Fruit fly (Drosophila melanogaster) whole organism, prepupa: Measurements from ENCODE around the gene mAcon1.

ENCODE experiments used
- CG10631 ChIP-seq: fragments of 200-800 bp; sonication (Bioruptor generic); optimal IDR thresholded peaks from 2 replicates; lab custom pipeline; 2016; ENCODE audit warnings: missing biosample characterization, missing genetic modification characterization
- CG11294 ChIP-seq: fragments of 200-800 bp; sonication (Bioruptor generic); IDR thresholded peaks from 2 replicates; pipeline ENCODE4 v1.3.6; 2022; ENCODE audit warnings: missing biosample characterization, missing genetic modification characterization
- CG1621 ChIP-seq: fragments of 200-800 bp; sonication (Bioruptor generic); optimal IDR thresholded peaks from 3 replicates; lab custom pipeline; 2018; ENCODE audit warnings: missing biosample characterization, mild to moderate bottlenecking, missing genetic modification characterization
- CG3032 ChIP-seq: fragments of 200-800 bp; optimal IDR thresholded peaks from 2 replicates; lab custom pipeline; 2019; ENCODE audit warnings: missing biosample characterization, mild to moderate bottlenecking, missing genetic modification characterization, moderate library complexity
- CG31627 ChIP-seq: fragments of 200-800 bp; sonication (Bioruptor generic); optimal IDR thresholded peaks from 3 replicates; lab custom pipeline; 2016; ENCODE audit warnings: missing biosample characterization, missing genetic modification characterization
- CG32006 ChIP-seq: fragments of 200-800 bp; sonication (Bioruptor generic); optimal IDR thresholded peaks from 3 replicates; lab custom pipeline; 2017; ENCODE audit warnings: missing biosample characterization, mild to moderate bottlenecking, missing genetic modification characterization
- CG3919 ChIP-seq: fragments of 200-800 bp; sonication (Bioruptor generic); optimal IDR thresholded peaks from 3 replicates; lab custom pipeline; 2016; ENCODE audit warnings: missing biosample characterization, missing genetic modification characterization
- CG4318 ChIP-seq: fragments of 200-800 bp; sonication (Bioruptor generic); optimal IDR thresholded peaks from 3 replicates; lab custom pipeline; 2017; ENCODE audit warnings: missing biosample characterization, mild to moderate bottlenecking, missing genetic modification characterization
- CG6163 ChIP-seq: fragments of 200-800 bp; sonication (Bioruptor generic); IDR thresholded peaks from 3 replicates; pipeline ENCODE4 v1.3.6; 2022; ENCODE audit warnings: missing biosample characterization, missing genetic modification characterization
- CG6792 ChIP-seq: fragments of 200-800 bp; sonication (Bioruptor generic); optimal IDR thresholded peaks from 3 replicates; lab custom pipeline; 2016; ENCODE audit warnings: missing biosample characterization, missing genetic modification characterization
- CG6808 ChIP-seq: fragments of 200-800 bp; sonication (Bioruptor generic); optimal IDR thresholded peaks from 3 replicates; lab custom pipeline; 2017; ENCODE audit warnings: missing biosample characterization, missing genetic modification characterization, mild to moderate bottlenecking, moderate library complexity, missing genetic modification reagents
- CG7368 ChIP-seq: fragments of 200-800 bp; sonication (Bioruptor generic); optimal IDR thresholded peaks from 3 replicates; lab custom pipeline; 2016; ENCODE audit warnings: missing biosample characterization, missing genetic modification characterization
- CG8319 ChIP-seq: fragments of 200-800 bp; sonication (Bioruptor generic); optimal IDR thresholded peaks from 3 replicates; lab custom pipeline; 2016; ENCODE audit warnings: missing biosample characterization, missing genetic modification characterization
- CG9139 ChIP-seq: fragments of 200-800 bp; sonication (Bioruptor generic); optimal IDR thresholded peaks from 3 replicates; lab custom pipeline; 2017; ENCODE audit warnings: missing biosample characterization, mild to moderate bottlenecking, missing genetic modification characterization
- Eip75B ChIP-seq: fragments of 200-800 bp; sonication (Bioruptor generic); optimal IDR thresholded peaks from 3 replicates; lab custom pipeline; 2016; ENCODE audit warnings: missing biosample characterization, missing genetic modification characterization
- Eip78C ChIP-seq: fragments of 200-800 bp; sonication (Bioruptor generic); peaks from one replicate; lab custom pipeline; 2016; ENCODE audit warnings: missing biosample characterization, missing genetic modification characterization
- Eip93F ChIP-seq: fragments of 200-800 bp; sonication (Bioruptor generic); optimal IDR thresholded peaks from 2 replicates; lab custom pipeline; 2016; ENCODE audit warnings: missing biosample characterization, mild to moderate bottlenecking, missing genetic modification characterization
- Ets96B ChIP-seq: fragments of 200-800 bp; optimal IDR thresholded peaks from 2 replicates; lab custom pipeline; 2019; ENCODE audit warnings: missing biosample characterization, mild to moderate bottlenecking, missing genetic modification characterization, moderate library complexity
- Gug ChIP-seq: fragments of 200-800 bp; sonication (Bioruptor generic); IDR thresholded peaks from 2 replicates; pipeline ENCODE4 v1.3.6; 2022; ENCODE audit warnings: missing biosample characterization, missing genetic modification characterization
- Hr4 ChIP-seq: fragments of 200-800 bp; sonication (Bioruptor generic); optimal IDR thresholded peaks from 3 replicates; lab custom pipeline; 2016; ENCODE audit warnings: missing biosample characterization, missing genetic modification characterization
- Met ChIP-seq: fragments of 200-800 bp; sonication (Bioruptor generic); optimal IDR thresholded peaks from 3 replicates; lab custom pipeline; 2016; ENCODE audit warnings: missing biosample characterization, missing genetic modification characterization
- OdsH ChIP-seq: fragments of 200-800 bp; sonication (Bioruptor generic); optimal IDR thresholded peaks from 3 replicates; lab custom pipeline; 2016; ENCODE audit warnings: missing biosample characterization, missing genetic modification characterization
- Smox ChIP-seq: fragments of 200-800 bp; sonication (Bioruptor generic); optimal IDR thresholded peaks from 3 replicates; lab custom pipeline; 2016; ENCODE audit warnings: missing biosample characterization, missing genetic modification characterization
- Sox102F ChIP-seq: fragments of 200-800 bp; sonication (Bioruptor generic); optimal IDR thresholded peaks from 2 replicates; lab custom pipeline; 2016; ENCODE audit warnings: missing biosample characterization, mild to moderate bottlenecking, missing genetic modification characterization
- Sox14 ChIP-seq: fragments of 200-800 bp; sonication (Bioruptor generic); optimal IDR thresholded peaks from 3 replicates; lab custom pipeline; 2016; ENCODE audit warnings: missing biosample characterization, missing genetic modification characterization
- cyc ChIP-seq: fragments of 200-800 bp; sonication (Bioruptor generic); optimal IDR thresholded peaks from 3 replicates; lab custom pipeline; 2016; ENCODE audit warnings: missing biosample characterization, missing genetic modification characterization
- dac ChIP-seq: fragments of 200-800 bp; sonication (Bioruptor generic); optimal IDR thresholded peaks from 2 replicates; lab custom pipeline; 2017; ENCODE audit warnings: missing biosample characterization, mild to moderate bottlenecking, missing genetic modification characterization
- dsx ChIP-seq: fragments of 200-800 bp; optimal IDR thresholded peaks from 3 replicates; lab custom pipeline; 2019; ENCODE audit warnings: missing biosample characterization, mild to moderate bottlenecking, missing genetic modification characterization, moderate library complexity; ENCODE audit not compliant: poor library complexity, severe bottlenecking
- eg ChIP-seq: fragments of 200-800 bp; sonication (Bioruptor generic); IDR thresholded peaks from 3 replicates; pipeline ENCODE4 v1.3.6; 2022; ENCODE audit warnings: missing biosample characterization, missing genetic modification characterization
- esn ChIP-seq: fragments of 200-800 bp; sonication (Bioruptor generic); optimal IDR thresholded peaks from 2 replicates; lab custom pipeline; 2016; ENCODE audit warnings: missing biosample characterization, mild to moderate bottlenecking, missing genetic modification characterization, moderate library complexity
- fd59A ChIP-seq: fragments of 200-800 bp; sonication (Bioruptor generic); optimal IDR thresholded peaks from 2 replicates; lab custom pipeline; 2017; ENCODE audit warnings: missing biosample characterization, mild to moderate bottlenecking, missing genetic modification characterization, missing genetic modification reagents
- fd85E ChIP-seq: fragments of 200-800 bp; sonication (Bioruptor generic); optimal IDR thresholded peaks from 3 replicates; lab custom pipeline; 2016; ENCODE audit warnings: missing biosample characterization, missing genetic modification characterization
- fkh ChIP-seq: fragments of 200-800 bp; sonication (Bioruptor generic); optimal IDR thresholded peaks from 3 replicates; lab custom pipeline; 2017; ENCODE audit warnings: missing biosample characterization, mild to moderate bottlenecking, missing genetic modification characterization, moderate library complexity
- lz ChIP-seq: fragments of 200-800 bp; sonication (Bioruptor generic); optimal IDR thresholded peaks from 3 replicates; lab custom pipeline; 2016; ENCODE audit warnings: missing biosample characterization, missing genetic modification characterization
- net ChIP-seq: fragments of 200-800 bp; sonication (Bioruptor generic); optimal IDR thresholded peaks from 3 replicates; lab custom pipeline; 2016; ENCODE audit warnings: missing biosample characterization, missing genetic modification characterization
- pdm3 ChIP-seq: fragments of 200-800 bp; sonication (Bioruptor generic); optimal IDR thresholded peaks from 3 replicates; lab custom pipeline; 2016; ENCODE audit warnings: missing biosample characterization, missing genetic modification characterization
- salr ChIP-seq, 2 experiments: fragments of 200-800 bp; sonication (Bioruptor generic); optimal IDR thresholded peaks; 3 replicates each; lab custom pipeline; 2016 to 2018; ENCODE audit warnings: missing biosample characterization in 2 of 2, missing genetic modification characterization in 2 of 2, mild to moderate bottlenecking in 1 of 2
- ss ChIP-seq, 2 experiments: fragments of 200-800 bp; sonication (Bioruptor generic); optimal IDR thresholded peaks; 2 replicates in 1 of 2; 3 replicates in 1 of 2; lab custom pipeline; 2017 to 2018; ENCODE audit warnings: mild to moderate bottlenecking in 2 of 2, missing biosample characterization in 2 of 2, missing genetic modification characterization in 2 of 2, moderate library complexity in 1 of 2
- svp ChIP-seq: fragments of 200-800 bp; sonication (Bioruptor generic); peaks from one replicate; lab custom pipeline; 2016; ENCODE audit warnings: missing biosample characterization, missing genetic modification characterization
- topi ChIP-seq: fragments of 200-800 bp; sonication (Bioruptor generic); optimal IDR thresholded peaks from 3 replicates; lab custom pipeline; 2016; ENCODE audit warnings: missing biosample characterization, missing genetic modification characterization
- vri ChIP-seq: fragments of 200-800 bp; sonication (Bioruptor generic); optimal IDR thresholded peaks from 3 replicates; lab custom pipeline; 2016; ENCODE audit warnings: missing biosample characterization, mild to moderate bottlenecking, missing genetic modification characterization

Gene mAcon1

dm6 chr2L:21206193-21206592, 37.8 kb downstream of the mAcon1 start, which contains the start of gene clumsy:
clumsy (plus strand) TSS chr2L:21206493.
- no peak for TF ChIP-seq net
- no peak for TF ChIP-seq Met
- TF ChIP-seq CG1621 (tag; lab: Kevin White, UChicago), result no peak
- TF ChIP-seq fd59A (GFP tag; lab: Kevin White, UChicago), result no peak
- TF ChIP-seq CG4318 (GFP tag; lab: Kevin White, UChicago), result no peak
- TF ChIP-seq, all 60 proteins: peak for 0

DNA sequence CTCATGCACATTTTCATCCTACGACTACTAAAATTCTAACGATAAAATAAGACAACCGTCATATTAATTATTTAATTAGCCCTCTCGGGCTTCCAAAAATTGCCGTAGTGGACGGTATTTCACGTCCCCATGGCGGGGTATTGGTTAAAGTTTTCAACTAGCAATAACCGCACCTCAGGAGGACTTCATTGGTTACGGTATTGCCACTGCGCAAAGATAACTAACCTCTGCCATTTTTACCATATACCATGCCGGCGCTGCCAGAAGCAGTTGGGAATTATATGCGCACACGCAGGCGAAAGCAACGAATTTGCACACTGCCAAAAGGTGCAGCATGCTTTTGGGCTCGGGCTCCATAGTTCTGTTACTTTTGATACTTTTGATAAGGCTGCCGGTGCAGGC, 46.6 kb downstream of the mAcon1 start:
- TF ChIP-seq topi (GFP tag; lab: Kevin White, UChicago) (peak; percentile 63), svp (GFP tag; lab: Kevin White, UChicago) (peak; percentile 88), pdm3 (peak; percentile 43), CG7368 (GFP tag; lab: Kevin White, UChicago) (no peak), lz (peak; percentile 48), CG9139 (no peak), Eip78C (GFP tag; lab: Kevin White, UChicago) (peak; percentile 75), Sox14 (peak; percentile 43), Sox102F (GFP tag; lab: Kevin White, UChicago) (peak; percentile 48), cyc (peak; percentile 65), eg (GFP tag; lab: Robert Waterston, UW) (no peak), CG6163 (0 out of 3 replicates have a peak, but pooled peaks have one; percentile 39), Smox (GFP tag; lab: Kevin White, UChicago) (peak; percentile 62), Met (peak; percentile 46), esn (peak; percentile 68), vri (GFP tag; lab: Kevin White, UChicago) (peak; percentile 59), Eip75B (GFP tag; lab: Kevin White, UChicago) (peak; percentile 58), CG3919 (peak; percentile 63), CG10631 (GFP tag; lab: Kevin White, UChicago) (no peak), CG32006 (no peak), CG6792 (peak; percentile 14), CG1621 (tag; lab: Kevin White, UChicago) (peak; percentile 62), Ets96B (tag; lab: Kevin White, UChicago) (peak; percentile 30), CG31627 (GFP tag; lab: Kevin White, UChicago) (peak; percentile 49), OdsH (GFP tag; lab: Kevin White, UChicago) (peak; percentile 39)
- TF ChIP-seq, all 60 proteins: peak for 20

DNA sequence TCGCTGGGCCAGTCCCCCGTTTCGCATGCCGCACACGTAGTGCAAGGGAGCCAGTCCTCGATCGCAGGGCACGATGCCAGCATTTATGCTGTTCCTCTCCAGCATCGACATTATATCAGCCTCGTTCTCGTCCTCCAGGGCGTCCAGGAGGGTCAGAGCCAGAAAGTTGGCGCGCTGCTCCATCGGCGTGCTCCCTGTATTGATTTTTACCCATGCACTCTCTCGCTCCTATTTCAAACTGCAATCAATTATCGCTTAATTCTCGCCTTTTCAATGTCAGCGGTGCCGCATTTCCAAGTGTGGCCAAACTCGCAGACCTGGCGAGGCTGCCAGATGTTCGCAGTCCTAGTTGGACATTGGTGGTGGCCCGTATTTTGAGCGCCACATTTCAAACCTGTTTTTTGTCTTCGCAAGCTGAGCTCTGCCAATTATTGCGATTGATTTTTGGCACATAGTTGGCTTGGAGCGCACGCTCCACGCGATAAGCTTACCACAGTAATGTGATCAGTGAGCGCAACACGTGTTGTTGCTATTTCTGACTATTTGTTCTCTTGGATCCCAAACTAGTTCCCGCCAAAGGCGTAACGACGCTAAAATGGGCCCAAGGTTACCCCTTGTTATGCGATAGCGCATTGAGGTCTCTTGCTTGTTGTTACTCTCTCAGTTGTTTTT, 50.0 kb downstream of the mAcon1 start, which contains the start of gene CG8679:
TSS of gene CG8679 (minus strand) at position 305 of the 672 bp plus-strand sequence.
- TF ChIP-seq CG1621 (tag; lab: Kevin White, UChicago), result peak; percentile 52
- TF ChIP-seq salr (GFP tag; optimal IDR thresholded peaks at IDR 0.05; lab: Kevin White, UChicago), result no peak
- no peak for TF ChIP-seq Smox (GFP tag; lab: Kevin White, UChicago)
- peak; percentile 24 for TF ChIP-seq dsx (GFP tag; lab: Kevin White, UChicago)
- no peak for TF ChIP-seq CG9139
- TF ChIP-seq svp (GFP tag; lab: Kevin White, UChicago), result peak; percentile 72
- no peak for TF ChIP-seq CG3032 (tag; lab: Kevin White, UChicago)
- no peak for TF ChIP-seq esn

DNA sequence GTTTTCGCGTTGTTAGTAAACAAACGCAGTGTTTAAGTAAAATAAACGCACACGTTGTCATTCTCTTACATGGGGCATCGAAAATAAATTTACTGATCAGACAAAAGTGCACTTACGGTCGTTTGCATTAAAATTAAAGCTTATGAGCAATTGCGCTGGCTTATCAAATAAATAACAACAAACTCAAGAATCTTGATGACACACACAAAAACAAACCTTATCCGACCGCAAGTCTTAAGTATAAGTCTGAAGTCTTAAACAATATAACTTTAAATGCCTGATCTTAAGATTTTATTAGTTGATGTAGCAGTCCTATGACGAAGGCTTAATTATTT, 50.5 kb downstream of the mAcon1 start:
- peak; percentile 5 for TF ChIP-seq vri (GFP tag; lab: Kevin White, UChicago)
- TF ChIP-seq fkh (GFP tag; lab: Kevin White, UChicago), result peak; percentile 82
- no peak for TF ChIP-seq Gug

DNA sequence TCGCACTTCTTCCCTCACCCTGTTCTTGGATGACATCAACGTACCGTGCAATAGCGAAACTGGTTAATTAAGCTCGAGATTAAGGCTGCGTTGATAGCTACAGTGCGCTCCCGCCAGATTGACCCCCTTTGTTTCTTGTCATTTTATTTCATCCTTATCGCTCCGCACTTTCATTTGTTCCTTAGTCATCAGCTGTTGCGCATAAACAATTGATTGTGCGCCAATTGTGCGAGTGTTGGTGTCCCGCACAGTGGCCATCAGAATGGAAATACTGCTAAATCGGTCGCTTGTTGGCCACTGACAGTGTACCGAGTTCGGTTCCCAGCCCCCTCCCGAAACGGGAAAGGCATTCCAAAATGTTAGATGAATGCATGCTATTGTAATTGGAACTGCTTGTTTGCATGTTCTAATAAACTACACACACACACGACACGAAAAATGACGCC, 51.3 kb downstream of the mAcon1 start:
- TF ChIP-seq CG6808 (GFP tag; lab: Kevin White, UChicago) (peak; percentile 16), fd85E (no peak), eg (GFP tag; lab: Robert Waterston, UW) (0 out of 3 replicates have a peak, but pooled peaks have one; percentile 56), net (peak; percentile 20), CG1621 (tag; lab: Kevin White, UChicago) (no peak), Met (no peak), Eip78C (GFP tag; lab: Kevin White, UChicago) (peak; percentile 84), CG8319 (GFP tag; lab: Kevin White, UChicago) (no peak), Smox (GFP tag; lab: Kevin White, UChicago) (no peak), vri (GFP tag; lab: Kevin White, UChicago) (peak; percentile 65), dac (GFP tag; lab: Kevin White, UChicago) (no peak), Eip93F (GFP tag; lab: Kevin White, UChicago) (no peak), svp (GFP tag; lab: Kevin White, UChicago) (peak; percentile 86), CG11294 (no peak), CG10631 (GFP tag; lab: Kevin White, UChicago) (no peak), esn (no peak), ss (GFP tag; optimal IDR thresholded peaks at IDR 0.05; lab: Kevin White, UChicago) (peak; percentile 19 to 26), Hr4 (GFP tag; lab: Kevin White, UChicago) (no peak), CG9139 (peak; percentile 16), Sox14 (peak; percentile 68), Sox102F (GFP tag; lab: Kevin White, UChicago) (no peak)
